Worm (Caenorhabditis elegans): Measurements from ENCODE around the gene T07F8.1.

The T07F8.1 gene

DNA sequence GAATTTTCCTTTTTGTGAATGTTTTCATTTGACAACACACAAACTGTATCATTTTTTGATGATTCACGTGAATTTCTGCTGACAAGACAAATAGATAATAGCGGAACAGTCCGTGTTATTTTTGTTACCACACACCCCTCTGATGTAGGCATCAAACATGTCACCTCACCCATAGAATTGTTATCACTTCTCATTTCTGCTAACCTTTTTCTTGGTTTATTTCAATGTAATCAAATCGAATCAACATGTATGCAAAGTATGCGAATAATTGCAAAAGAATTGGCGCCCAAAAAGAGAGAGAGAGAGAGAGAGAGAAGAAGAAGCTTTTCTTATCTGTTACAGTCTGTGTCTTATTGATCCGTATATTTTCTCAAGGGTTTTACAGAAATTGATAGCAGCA is 9.2 kb downstream of the T07F8.1 start (continued):
- TF ChIP-seq madf-5 (GFP tag; IDR thresholded peaks at IDR 0.05) = no peak
- TF ChIP-seq nhr-77 (tag; optimal IDR thresholded peaks at IDR 0.05) = peak; percentile 68
- no peak for TF ChIP-seq lim-7 (GFP tag; IDR thresholded peaks at IDR 0.05)
- TF ChIP-seq unc-62 (GFP tag; optimal IDR thresholded peaks at IDR 0.05 in 1 of 2) = peak in 1 of 2 experiments; percentile 69
- no peak for TF ChIP-seq unc-62 (tag; optimal IDR thresholded peaks at IDR 0.05)
- peak in 1 of 2 experiments; percentile 39 for TF ChIP-seq mdl-1 (tag; optimal IDR thresholded peaks at IDR 0.05)
- TF ChIP-seq R02D3.7 (tag; optimal IDR thresholded peaks at IDR 0.05) = no peak
- no peak for TF ChIP-seq zfp-3 (GFP tag; conservative IDR thresholded peaks at IDR 0.05)
- TF ChIP-seq vab-7 (GFP tag; IDR thresholded peaks at IDR 0.05) = no peak
- TF ChIP-seq rbr-2 (tag; optimal IDR thresholded peaks at IDR 0.05) = no peak
- peak; percentile 69 for TF ChIP-seq pqm-1 (tag; optimal IDR thresholded peaks at IDR 0.05)
- TF ChIP-seq ama-1 (optimal IDR thresholded peaks at IDR 0.05) = no peak
- TF ChIP-seq pha-4 (GFP tag; IDR thresholded peaks at IDR 0.05) = no peak
- TF ChIP-seq pha-4 (tag; optimal IDR thresholded peaks at IDR 0.05) = peak; percentile 42
- TF ChIP-seq nhr-10 (tag; optimal IDR thresholded peaks at IDR 0.05) = no peak
- TF ChIP-seq ceh-62 (tag; optimal IDR thresholded peaks at IDR 0.05) = no peak
- TF ChIP-seq hlh-30 (tag; optimal IDR thresholded peaks at IDR 0.05; ENCODE audit: insufficient read depth) = peak; percentile 25
- no peak for TF ChIP-seq duxl-1 (tag; optimal IDR thresholded peaks at IDR 0.05; ENCODE audit: poor library complexity)
- TF ChIP-seq dve-1 (tag; optimal IDR thresholded peaks at IDR 0.05; ENCODE audit: insufficient read depth) = peak; percentile 57
- no peak for TF ChIP-seq lin-39 (tag; optimal IDR thresholded peaks at IDR 0.05)
- TF ChIP-seq mdt-29 (GFP tag; IDR thresholded peaks at IDR 0.05) = no peak
- TF ChIP-seq nhr-6 (tag; optimal IDR thresholded peaks at IDR 0.05) = no peak
- TF ChIP-seq ZK337.2 (GFP tag; IDR thresholded peaks at IDR 0.05) = no peak
- no peak for TF ChIP-seq dmd-9 (GFP tag; IDR thresholded peaks at IDR 0.05)
- no peak for TF ChIP-seq lin-1 (GFP tag; IDR thresholded peaks at IDR 0.05)
- peak; percentile 75 for TF ChIP-seq hlh-11 (tag; optimal IDR thresholded peaks at IDR 0.05)
- TF ChIP-seq arid-1 (GFP tag; conservative IDR thresholded peaks at IDR 0.05) = no peak
- no peak for TF ChIP-seq zip-11 (GFP tag; IDR thresholded peaks at IDR 0.05)
- no peak for TF ChIP-seq lin-38 (GFP tag; IDR thresholded peaks at IDR 0.05)
- TF ChIP-seq lsy-2 (tag; optimal IDR thresholded peaks at IDR 0.05) = peak in 1 of 2 experiments; percentile 36
- no peak for TF ChIP-seq daf-19 (GFP tag; conservative IDR thresholded peaks at IDR 0.05)
- no peak for TF ChIP-seq Y105C5A.15 (GFP tag; IDR thresholded peaks at IDR 0.05)

DNA sequence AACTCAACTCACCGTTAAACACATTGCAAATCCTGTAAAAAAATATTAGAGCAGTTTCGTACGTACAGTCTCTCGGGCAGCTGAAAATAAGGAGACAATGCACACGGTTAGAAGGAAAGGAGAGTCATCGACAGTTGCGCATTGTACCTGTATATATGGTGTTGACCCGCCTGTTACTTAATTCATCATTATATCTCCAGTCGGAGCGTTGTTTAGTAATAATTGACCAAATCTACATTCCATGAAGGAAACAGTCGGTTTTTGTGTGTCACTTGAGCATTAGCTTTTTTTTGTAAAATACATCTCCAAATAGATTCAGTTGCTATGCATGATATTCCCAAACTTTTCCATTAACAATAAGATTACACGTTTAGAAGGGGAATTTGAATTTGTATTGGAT is 13.3 kb downstream of the T07F8.1 start, which contains the start of gene C27H5.12:
Gene C27H5.12, minus strand, starts transcription at position 101 of the 400 bp plus-strand sequence.
- peak in 1 of 2 experiments; percentile 30 for TF ChIP-seq unc-62 (GFP tag; optimal IDR thresholded peaks at IDR 0.05 in 1 of 2)
- no peak for TF ChIP-seq unc-62 (tag; optimal IDR thresholded peaks at IDR 0.05)
- TF ChIP-seq ceh-62 (tag; optimal IDR thresholded peaks at IDR 0.05) = no peak

DNA sequence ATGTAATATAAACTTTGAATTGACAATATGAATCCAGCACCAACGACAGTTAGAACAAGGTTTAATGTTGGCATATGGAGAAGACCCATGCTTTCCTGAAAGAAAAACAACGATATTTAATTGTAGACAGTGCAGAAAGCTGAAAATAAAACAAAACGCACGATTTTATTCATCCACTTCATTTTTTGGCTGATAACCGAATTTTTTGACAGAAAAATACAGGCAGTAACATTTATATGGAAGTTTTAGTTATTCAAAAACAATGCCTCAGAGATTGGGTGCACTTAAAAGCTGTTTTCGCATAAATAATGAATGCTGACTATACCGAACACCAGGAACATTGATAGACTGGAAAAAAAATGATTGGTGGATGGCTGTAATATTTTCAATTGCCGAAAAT is 17.6 kb downstream of the T07F8.1 start, which contains the start of gene mfsd-13.2:
Gene mfsd-13.2, minus strand, starts transcription at position 101 of the 400 bp plus-strand sequence.
- TF ChIP-seq unc-62 (GFP tag; optimal IDR thresholded peaks at IDR 0.05 in 1 of 2) = peak in 1 of 2 experiments; percentile 76
- no peak for TF ChIP-seq unc-62 (tag; optimal IDR thresholded peaks at IDR 0.05)
- no peak for TF ChIP-seq rbr-2 (tag; optimal IDR thresholded peaks at IDR 0.05)

DNA sequence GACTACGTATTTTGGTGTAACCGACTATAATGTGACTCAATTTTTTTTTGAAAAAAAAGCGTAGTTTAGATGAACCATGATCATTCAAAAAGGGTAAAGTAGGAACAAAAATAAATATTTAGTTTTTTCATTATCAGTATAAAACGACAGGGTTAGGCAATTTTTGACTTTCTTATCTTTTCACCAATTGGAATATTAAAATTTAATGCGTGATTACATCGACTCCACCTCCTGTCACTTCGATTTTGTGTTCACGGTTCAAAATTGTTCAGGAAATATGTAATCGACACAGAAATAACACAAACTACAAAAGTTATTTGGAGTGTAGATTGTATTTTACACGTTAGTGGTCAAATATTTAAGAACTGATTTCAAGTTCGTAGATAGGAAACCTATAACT is 18.6 kb downstream of the T07F8.1 start:
- TF ChIP-seq dve-1 (tag; optimal IDR thresholded peaks at IDR 0.05; ENCODE audit: insufficient read depth) (peak; percentile 80), nhr-48 (tag; optimal IDR thresholded peaks at IDR 0.05) (peak; percentile 12), hlh-11 (tag; optimal IDR thresholded peaks at IDR 0.05) (peak; percentile 60), nhr-28 (tag; optimal IDR thresholded peaks at IDR 0.05) (peak; percentile 97), fkh-10 (GFP tag; optimal IDR thresholded peaks at IDR 0.05) (no peak), php-3 (GFP tag; IDR thresholded peaks at IDR 0.05) (peak; percentile 90), daf-8 (GFP tag; IDR thresholded peaks at IDR 0.05) (no peak), dmd-6 (GFP tag; IDR thresholded peaks at IDR 0.05) (peak; percentile 91), lin-29 (GFP tag; IDR thresholded peaks at IDR 0.05) (no peak), pqm-1 (tag; optimal IDR thresholded peaks at IDR 0.05) (peak; percentile 92), nhr-77 (tag; optimal IDR thresholded peaks at IDR 0.05) (peak; percentile 76), daf-16 (GFP tag; optimal IDR thresholded peaks at IDR 0.05) (no peak), daf-16 (tag; optimal IDR thresholded peaks at IDR 0.05) (peak; percentile 65), unc-62 (GFP tag; optimal IDR thresholded peaks at IDR 0.05 in 1 of 2) (no peak), unc-62 (tag; optimal IDR thresholded peaks at IDR 0.05) (no peak), nhr-102 (tag; optimal IDR thresholded peaks at IDR 0.05) (peak; percentile 46)
